Fruit fly (Drosophila melanogaster): Measurements from ENCODE around the gene mesh.

mesh gene

dm6 chr3R:31193062-31193461 is 2.5 kb downstream of the mesh start, which contains the start of gene bnk:
Gene bnk, plus strand, starts transcription at chr3R:31193362.
- TF ChIP-seq EcR (GFP tag; optimal IDR thresholded peaks at IDR 0.05) (no peak), pan (optimal IDR thresholded peaks at IDR 0.05) (no peak), Dll (optimal IDR thresholded peaks at IDR 0.05) (no peak), psq (optimal IDR thresholded peaks at IDR 0.05) (no peak), usp (GFP tag; optimal IDR thresholded peaks at IDR 0.05) (no peak), CG8478 (optimal IDR thresholded peaks at IDR 0.05) (no peak)

dm6 chr3R:31181816-31182215 is 13.7 kb downstream of the mesh start:
- TF ChIP-seq Dll (optimal IDR thresholded peaks at IDR 0.05) (no peak), CG8478 (optimal IDR thresholded peaks at IDR 0.05) (no peak), EcR (GFP tag; optimal IDR thresholded peaks at IDR 0.05) (no peak), psq (optimal IDR thresholded peaks at IDR 0.05) (no peak), pan (optimal IDR thresholded peaks at IDR 0.05) (no peak), usp (GFP tag; optimal IDR thresholded peaks at IDR 0.05) (no peak)

dm6 chr3R:31168968-31169367 is 26.6 kb downstream of the mesh start, which contains the start of gene stops:
Gene stops, minus strand, starts transcription at chr3R:31169106.
- TF ChIP-seq psq (optimal IDR thresholded peaks at IDR 0.05) = no peak
- no peak for TF ChIP-seq usp (GFP tag; optimal IDR thresholded peaks at IDR 0.05)
- no peak for TF ChIP-seq Dll (optimal IDR thresholded peaks at IDR 0.05)
- TF ChIP-seq CG8478 (optimal IDR thresholded peaks at IDR 0.05) = no peak
- TF ChIP-seq EcR (GFP tag; optimal IDR thresholded peaks at IDR 0.05) = no peak
- TF ChIP-seq pan (optimal IDR thresholded peaks at IDR 0.05) = no peak

dm6 chr3R:31168429-31168828 is 27.1 kb downstream of the mesh start:
- TF ChIP-seq psq (optimal IDR thresholded peaks at IDR 0.05) = no peak
- no peak for TF ChIP-seq Dll (optimal IDR thresholded peaks at IDR 0.05)
- TF ChIP-seq CG8478 (optimal IDR thresholded peaks at IDR 0.05) = no peak
- no peak for TF ChIP-seq EcR (GFP tag; optimal IDR thresholded peaks at IDR 0.05)
- TF ChIP-seq pan (optimal IDR thresholded peaks at IDR 0.05) = no peak
- no peak for TF ChIP-seq usp (GFP tag; optimal IDR thresholded peaks at IDR 0.05)

- TF ChIP-seq psq (optimal IDR thresholded peaks at IDR 0.05) = no peak
- TF ChIP-seq Dll (optimal IDR thresholded peaks at IDR 0.05) = no peak
- TF ChIP-seq pan (optimal IDR thresholded peaks at IDR 0.05) = no peak
- TF ChIP-seq EcR (GFP tag; optimal IDR thresholded peaks at IDR 0.05) = no peak
- TF ChIP-seq usp (GFP tag; optimal IDR thresholded peaks at IDR 0.05) = no peak
- TF ChIP-seq CG8478 (optimal IDR thresholded peaks at IDR 0.05) = no peak
Measured at dm6 chr3R:31146920-31147319, 48.6 kb downstream of the mesh start.

DNA sequence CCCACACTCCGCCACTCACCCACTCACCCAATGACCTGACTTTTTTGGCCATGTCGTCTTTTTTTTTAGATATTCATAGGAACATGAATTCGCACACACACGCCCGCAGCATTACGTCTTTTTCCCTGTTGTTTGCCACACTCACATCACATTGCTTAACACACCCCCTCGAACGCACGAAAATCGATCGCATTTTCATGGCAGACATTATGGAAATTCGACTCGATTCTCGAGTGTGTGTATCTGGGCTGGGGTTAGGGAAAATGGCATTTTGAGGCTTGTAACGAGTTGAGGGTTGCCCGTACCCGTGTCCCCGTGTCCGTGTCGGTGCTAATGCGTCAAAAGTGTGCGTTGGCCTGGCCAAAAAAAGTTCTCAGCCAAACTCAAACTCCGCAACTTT is 53.9 kb downstream of the mesh start:
- no peak for TF ChIP-seq psq (optimal IDR thresholded peaks at IDR 0.05)
- TF ChIP-seq EcR (GFP tag; optimal IDR thresholded peaks at IDR 0.05) = no peak
- TF ChIP-seq pan (optimal IDR thresholded peaks at IDR 0.05) = no peak
- TF ChIP-seq CG8478 (optimal IDR thresholded peaks at IDR 0.05) = no peak
- no peak for TF ChIP-seq Dll (optimal IDR thresholded peaks at IDR 0.05)
- no peak for TF ChIP-seq usp (GFP tag; optimal IDR thresholded peaks at IDR 0.05)

DNA sequence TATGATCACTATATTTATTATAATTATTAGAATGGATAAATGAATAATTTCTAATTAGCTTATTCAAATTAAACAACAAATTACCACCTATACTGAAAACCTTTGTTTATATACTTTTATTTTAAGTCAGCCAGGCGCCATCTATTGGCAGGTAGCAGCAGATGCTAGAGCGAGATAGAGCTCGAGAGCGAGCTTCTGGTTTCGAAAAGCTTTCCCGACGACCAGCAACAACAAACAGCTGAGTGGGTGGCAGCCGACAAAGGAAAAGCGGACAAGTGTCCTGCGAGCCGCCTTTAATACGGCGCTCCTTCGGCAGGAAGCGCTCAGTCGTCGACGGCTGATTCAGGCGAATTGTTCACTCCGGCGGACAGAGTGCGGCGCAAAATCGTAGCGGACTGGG is 61.5 kb downstream of the mesh start, which contains the start of gene Gycbeta100B:
Gene Gycbeta100B (plus strand): TSS at position 337 of the 400 bp plus-strand sequence.
- TF ChIP-seq usp (GFP tag; optimal IDR thresholded peaks at IDR 0.05) (no peak), pan (optimal IDR thresholded peaks at IDR 0.05) (no peak), psq (optimal IDR thresholded peaks at IDR 0.05) (no peak), CG8478 (optimal IDR thresholded peaks at IDR 0.05) (no peak), Dll (optimal IDR thresholded peaks at IDR 0.05) (no peak), EcR (GFP tag; optimal IDR thresholded peaks at IDR 0.05) (no peak)

DNA sequence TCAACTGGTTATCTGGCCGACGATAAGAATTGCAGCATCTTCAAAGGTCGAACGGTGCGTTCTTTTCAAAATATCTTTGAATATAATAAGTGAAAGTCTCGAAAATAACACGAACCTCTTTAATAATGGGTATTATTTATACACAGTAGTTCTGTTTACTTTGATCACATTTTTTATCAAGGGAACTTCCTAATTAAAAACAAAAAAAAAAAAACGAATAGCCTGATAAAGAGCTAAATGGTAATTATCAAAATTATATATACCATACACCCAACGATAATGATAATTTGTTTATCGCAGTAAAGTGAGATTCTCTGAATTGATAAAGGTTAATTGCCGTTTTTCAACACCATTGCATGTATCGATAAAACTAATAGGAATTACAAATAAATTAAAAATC is 65.0 kb downstream of the mesh start, which contains the start of gene Ktch:
Gene Ktch (minus strand): TSS at position 101 of the 400 bp plus-strand sequence.
- TF ChIP-seq psq (optimal IDR thresholded peaks at IDR 0.05) (no peak), Dll (optimal IDR thresholded peaks at IDR 0.05) (no peak), CG8478 (optimal IDR thresholded peaks at IDR 0.05) (no peak), usp (GFP tag; optimal IDR thresholded peaks at IDR 0.05) (no peak), pan (optimal IDR thresholded peaks at IDR 0.05) (no peak), EcR (GFP tag; optimal IDR thresholded peaks at IDR 0.05) (no peak)

Measured in whole organism.